Worm (Caenorhabditis elegans): ENCODE results near the gene W09D6.5.

Gene W09D6.5

ce11 chrIII:11054532-11055265 is 33.6 kb upstream of the W09D6.5 start (continued):
- TF ChIP-seq efl-1 (optimal IDR thresholded peaks at IDR 0.05), result peak; percentile 66 to 76
- peak; percentile 44 to 93 for TF ChIP-seq efl-1 (GFP tag; optimal IDR thresholded peaks at IDR 0.05 in 1 of 2)
- peak; percentile 70 for TF ChIP-seq swsn-7 (tag; optimal IDR thresholded peaks at IDR 0.05)
- TF ChIP-seq pag-3 (tag; optimal IDR thresholded peaks at IDR 0.05; ENCODE audit: borderline replicate concordance, insufficient read depth), result peak; percentile 49
- TF ChIP-seq dpl-1 (GFP tag; optimal IDR thresholded peaks at IDR 0.05), result peak; percentile 40 to 49 (median 42)
- TF ChIP-seq hlh-17 (GFP tag; optimal IDR thresholded peaks at IDR 0.05; ENCODE audit: borderline replicate concordance), result no peak
- no peak for TF ChIP-seq nhr-237 (tag; optimal IDR thresholded peaks at IDR 0.05)
- peak in 1 of 6 experiments; percentile 7 for TF ChIP-seq elt-3 (tag; optimal IDR thresholded peaks at IDR 0.05)
- no peak for TF ChIP-seq aly-2 (tag; optimal IDR thresholded peaks at IDR 0.05)
- no peak for TF ChIP-seq vab-15 (tag; optimal IDR thresholded peaks at IDR 0.05)
- peak; percentile 39 for TF ChIP-seq pax-3 (tag; optimal IDR thresholded peaks at IDR 0.05)
- TF ChIP-seq hlh-4 (tag; optimal IDR thresholded peaks at IDR 0.05), result no peak
- peak; percentile 37 for TF ChIP-seq F16B12.6 (tag; optimal IDR thresholded peaks at IDR 0.05)
- peak; percentile 54 for TF ChIP-seq jun-1 (tag; optimal IDR thresholded peaks at IDR 0.05)
- TF ChIP-seq efl-3 (GFP tag; optimal IDR thresholded peaks at IDR 0.05), result no peak
- no peak for TF ChIP-seq ceh-8 (GFP tag; optimal IDR thresholded peaks at IDR 0.05)
- TF ChIP-seq isw-1 (GFP tag; IDR thresholded peaks at IDR 0.05), result peak; percentile 48
- TF ChIP-seq fos-1 (tag; optimal IDR thresholded peaks at IDR 0.05), result no peak
- TF ChIP-seq tbx-2 (tag; optimal IDR thresholded peaks at IDR 0.05), result peak; percentile 53
- no peak for TF ChIP-seq ama-1 (optimal IDR thresholded peaks at IDR 0.05)
- TF ChIP-seq lsy-2 (tag; optimal IDR thresholded peaks at IDR 0.05), result peak; percentile 37 to 70
- TF ChIP-seq nhr-19 (GFP tag; conservative IDR thresholded peaks at IDR 0.05), result peak; percentile 37
- TF ChIP-seq ztf-11 (tag; optimal IDR thresholded peaks at IDR 0.05), result no peak
- peak; percentile 17 for TF ChIP-seq snpc-4 (tag; optimal IDR thresholded peaks at IDR 0.05)
- no peak for TF ChIP-seq unc-62 (GFP tag; optimal IDR thresholded peaks at IDR 0.05)
- TF ChIP-seq xbp-1 (tag; optimal IDR thresholded peaks at IDR 0.05), result peak; percentile 77
- TF ChIP-seq nhr-28 (tag; optimal IDR thresholded peaks at IDR 0.05), result no peak
- no peak for TF ChIP-seq grh-1 (GFP tag; IDR thresholded peaks at IDR 0.05)
- peak; percentile 62 for TF ChIP-seq snu-23 (GFP tag; optimal IDR thresholded peaks at IDR 0.05)
- no peak for TF ChIP-seq pqm-1 (tag; optimal IDR thresholded peaks at IDR 0.05)
- peak; percentile 78 for TF ChIP-seq nhr-71 (tag; optimal IDR thresholded peaks at IDR 0.05)
- TF ChIP-seq unc-30 (tag; optimal IDR thresholded peaks at IDR 0.05), result no peak
- TF ChIP-seq ets-5 (GFP tag; IDR thresholded peaks at IDR 0.05), result no peak

ce11 chrIII:11059775-11060174 is 28.5 kb upstream of the W09D6.5 start:
- TF ChIP-seq snu-23 (GFP tag; optimal IDR thresholded peaks at IDR 0.05), result peak; percentile 8
- TF ChIP-seq fkh-4 (tag; optimal IDR thresholded peaks at IDR 0.05; ENCODE audit: borderline replicate concordance), result no peak
- no peak for TF ChIP-seq ama-1 (optimal IDR thresholded peaks at IDR 0.05)
- no peak for TF ChIP-seq mep-1 (tag; optimal IDR thresholded peaks at IDR 0.05)
- no peak for TF ChIP-seq aly-2 (tag; optimal IDR thresholded peaks at IDR 0.05)
- TF ChIP-seq skn-1 (tag; optimal IDR thresholded peaks at IDR 0.05), result no peak
- TF ChIP-seq elt-2 (tag; optimal IDR thresholded peaks at IDR 0.05), result peak; percentile 75
- TF ChIP-seq pqm-1 (tag; optimal IDR thresholded peaks at IDR 0.05), result peak; percentile 3
- peak in 1 of 6 experiments; percentile 49 for TF ChIP-seq elt-3 (tag; optimal IDR thresholded peaks at IDR 0.05)
- TF ChIP-seq tbx-2 (tag; optimal IDR thresholded peaks at IDR 0.05), result no peak
- no peak for TF ChIP-seq sox-4 (tag; optimal IDR thresholded peaks at IDR 0.05)
- TF ChIP-seq hlh-17 (GFP tag; optimal IDR thresholded peaks at IDR 0.05; ENCODE audit: borderline replicate concordance), result no peak
- TF ChIP-seq egl-27 (tag; optimal IDR thresholded peaks at IDR 0.05), result no peak
- peak in 1 of 2 experiments; percentile 37 for TF ChIP-seq lin-35 (GFP tag; optimal IDR thresholded peaks at IDR 0.05)
- TF ChIP-seq xbp-1 (tag; optimal IDR thresholded peaks at IDR 0.05), result no peak
- no peak for TF ChIP-seq lin-13 (GFP tag; optimal IDR thresholded peaks at IDR 0.05)
- no peak for TF ChIP-seq lir-3 (tag; optimal IDR thresholded peaks at IDR 0.05; ENCODE audit: poor library complexity)
- TF ChIP-seq efl-1 (optimal IDR thresholded peaks at IDR 0.05), result no peak
- peak in 1 of 2 experiments; percentile 19 for TF ChIP-seq efl-1 (GFP tag; optimal IDR thresholded peaks at IDR 0.05 in 1 of 2)
- no peak for TF ChIP-seq fkh-8 (tag; optimal IDR thresholded peaks at IDR 0.05)
- TF ChIP-seq lin-14 (GFP tag; optimal IDR thresholded peaks at IDR 0.05), result peak; percentile 45
- no peak for TF ChIP-seq blmp-1 (tag; optimal IDR thresholded peaks at IDR 0.05)
- TF ChIP-seq Y116A8C.19 (tag; optimal IDR thresholded peaks at IDR 0.05; ENCODE audit: borderline replicate concordance), result no peak
- TF ChIP-seq dpl-1 (GFP tag; optimal IDR thresholded peaks at IDR 0.05), result peak in 2 of 3 experiments; percentile 1 to 15
- TF ChIP-seq hpl-2 (GFP tag; optimal IDR thresholded peaks at IDR 0.05), result no peak

All from whole organism, L1 larva.